Worm (Caenorhabditis elegans) whole organism, L3 larva: ENCODE data around the gene ttbk-5.

Experiments used
- ZK546.5 ChIP-seq: sonication (generic microtip); optimal IDR thresholded peaks from 2 replicates; lab custom pipeline; 2017; ENCODE audit warnings: missing biosample characterization, missing genetic modification characterization
- aly-2 ChIP-seq: fragments of 150-350 bp; optimal IDR thresholded peaks from 2 replicates; lab custom pipeline; 2014; ENCODE audit warnings: missing biosample characterization, missing genetic modification characterization
- ama-1 ChIP-seq: fragments of 150-350 bp; optimal IDR thresholded peaks from 2 replicates; lab custom pipeline; 2018
- daf-12 ChIP-seq: fragments of 150-350 bp; optimal IDR thresholded peaks from 2 replicates; lab custom pipeline; 2014; ENCODE audit warnings: missing biosample characterization, missing genetic modification reagents, missing genetic modification characterization
- egl-5 ChIP-seq: fragments of 150-350 bp; optimal IDR thresholded peaks from 2 replicates; lab custom pipeline; 2017; ENCODE audit warnings: missing biosample characterization, missing genetic modification reagents, missing genetic modification characterization, inconsistent platforms
- elt-1 ChIP-seq: fragments of 150-350 bp; optimal IDR thresholded peaks from 2 replicates; lab custom pipeline; 2014; ENCODE audit warnings: missing biosample characterization, missing genetic modification characterization
- jun-1 ChIP-seq: fragments of 150-350 bp; optimal IDR thresholded peaks from 2 replicates; lab custom pipeline; 2014; ENCODE audit warnings: missing biosample characterization, missing genetic modification reagents, missing genetic modification characterization
- nhr-237 ChIP-seq: fragments of 150-350 bp; optimal IDR thresholded peaks from 2 replicates; lab custom pipeline; 2014; ENCODE audit warnings: missing biosample characterization, missing genetic modification characterization
- nhr-76 ChIP-seq: fragments of 150-350 bp; sonication (generic microtip); optimal IDR thresholded peaks from 5 replicates; lab custom pipeline; 2014; ENCODE audit warnings: missing biosample characterization, missing genetic modification characterization
- nhr-77 ChIP-seq: fragments of 150-350 bp; optimal IDR thresholded peaks from 2 replicates; lab custom pipeline; 2014; ENCODE audit warnings: missing biosample characterization, missing genetic modification characterization
- unc-39 ChIP-seq: sonication (generic microtip); optimal IDR thresholded peaks from 4 replicates; lab custom pipeline; 2017; ENCODE audit warnings: missing biosample characterization, missing genetic modification characterization
- unc-62 ChIP-seq: fragments of 150-350 bp; sonication (generic microtip); optimal IDR thresholded peaks from 4 replicates; lab custom pipeline; 2014; ENCODE audit warnings: missing biosample characterization, missing genetic modification reagents, missing genetic modification characterization
- zag-1 ChIP-seq: fragments of 150-350 bp; optimal IDR thresholded peaks from 2 replicates; lab custom pipeline; 2014; ENCODE audit warnings: missing biosample characterization, missing genetic modification characterization
- ztf-11 ChIP-seq: fragments of 150-350 bp; optimal IDR thresholded peaks from 2 replicates; lab custom pipeline; 2014; ENCODE audit warnings: missing biosample characterization, missing genetic modification characterization

ce11 chrIV:10089777-10090176, 681 bp upstream of the ttbk-5 start, which contains the start of gene ttr-39:
- TF ChIP-seq nhr-76 (tag; lab: Kevin White, UChicago) (no peak), daf-12 (tag; lab: Kevin White, UChicago) (no peak), jun-1 (tag; lab: Kevin White, UChicago) (no peak), aly-2 (tag; lab: Kevin White, UChicago) (no peak), ztf-11 (no peak), ama-1 (no peak), nhr-237 (no peak), zag-1 (tag; lab: Kevin White, UChicago) (no peak), nhr-77 (tag; lab: Kevin White, UChicago) (no peak), unc-62 (GFP tag; lab: Kevin White, UChicago) (no peak), elt-1 (no peak), egl-5 (no peak), unc-39 (tag; lab: Kevin White, UChicago) (no peak), ZK546.5 (no peak)
